Worm (Caenorhabditis elegans) whole organism, L3 larva: ENCODE data around the gene pqn-67.

Experiments
- ama-1 ChIP-seq: fragments of 150-350 bp; optimal IDR thresholded peaks from 2 replicates; lab custom pipeline; 2018
- ceh-16 ChIP-seq: sonication (generic microtip); optimal IDR thresholded peaks from 2 replicates; lab custom pipeline; 2017; ENCODE audit warnings: missing biosample characterization, missing genetic modification characterization
- fos-1 ChIP-seq: fragments of 150-350 bp; optimal IDR thresholded peaks from 2 replicates; lab custom pipeline; 2014; ENCODE audit warnings: missing biosample characterization, missing genetic modification characterization
- lin-39 ChIP-seq: fragments of 150-350 bp; optimal IDR thresholded peaks from 2 replicates; lab custom pipeline; 2018; ENCODE audit warnings: missing biosample characterization, missing genetic modification reagents, missing genetic modification characterization
- nhr-12 ChIP-seq: fragments of 150-350 bp; optimal IDR thresholded peaks from 2 replicates; lab custom pipeline; 2014; ENCODE audit warnings: missing biosample characterization, missing genetic modification characterization
- nhr-237 ChIP-seq: fragments of 150-350 bp; optimal IDR thresholded peaks from 2 replicates; lab custom pipeline; 2014; ENCODE audit warnings: missing biosample characterization, missing genetic modification characterization
- nhr-25 ChIP-seq: sonication (generic microtip); optimal IDR thresholded peaks from 2 replicates; lab custom pipeline; 2017; ENCODE audit warnings: missing biosample characterization, missing genetic modification characterization
- unc-62 ChIP-seq: fragments of 150-350 bp; sonication (generic microtip); optimal IDR thresholded peaks from 4 replicates; lab custom pipeline; 2014; ENCODE audit warnings: missing biosample characterization, missing genetic modification reagents, missing genetic modification characterization
- zag-1 ChIP-seq: fragments of 150-350 bp; optimal IDR thresholded peaks from 2 replicates; lab custom pipeline; 2014; ENCODE audit warnings: missing biosample characterization, missing genetic modification characterization

DNA sequence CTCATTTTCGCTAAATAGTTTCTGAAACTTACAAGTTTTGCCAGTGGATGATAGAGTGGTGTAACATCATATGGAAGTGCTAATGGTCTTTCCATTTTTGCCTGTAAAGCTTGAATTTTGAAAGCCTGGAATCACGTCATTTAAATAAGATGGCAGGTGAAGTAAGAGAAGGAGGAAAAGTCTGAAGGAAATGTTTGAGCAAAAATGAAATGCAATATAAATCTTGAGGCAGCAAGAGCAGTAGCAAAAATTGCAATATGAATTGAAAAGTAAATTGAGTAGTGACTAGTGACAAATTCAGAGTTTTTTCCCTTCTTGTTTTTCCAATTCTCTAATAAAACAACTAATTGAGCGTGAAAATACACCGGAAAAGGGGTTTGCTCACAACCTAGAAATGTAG, 38.4 kb upstream of the pqn-67 start, which contains the start of gene glb-24:
- no peak for TF ChIP-seq lin-39 (tag; lab: Kevin White, UChicago)
- no peak for TF ChIP-seq nhr-25 (tag; lab: Kevin White, UChicago)
- TF ChIP-seq ama-1, result no peak
- no peak for TF ChIP-seq nhr-237 (tag; lab: Kevin White, UChicago)
- TF ChIP-seq fos-1, result no peak
- no peak for TF ChIP-seq zag-1 (tag; lab: Kevin White, UChicago)
- TF ChIP-seq nhr-12 (tag; lab: Kevin White, UChicago), result no peak
- TF ChIP-seq unc-62, result no peak
- no peak for TF ChIP-seq ceh-16
